Worm (Caenorhabditis elegans) whole organism, midembryonic: ENCODE measurements around the gene tbc-17.

Source experiments
- T22C8.4 ChIP-seq: fragments of 200-800 bp; sonication (Bioruptor generic); IDR thresholded peaks from 2 replicates; pipeline ENCODE4 v1.3.6; 2022; ENCODE audit warnings: missing genetic modification characterization, missing compliant biosample characterization
- cog-1 ChIP-seq: sonication (generic microtip); optimal IDR thresholded peaks from 2 replicates; lab custom pipeline; 2016; ENCODE audit warnings: missing genetic modification characterization, missing compliant biosample characterization
- flt-1 ChIP-seq: fragments of 200-800 bp; sonication (Bioruptor generic); IDR thresholded peaks from 2 replicates; pipeline ENCODE4 v1.3.6; 2022; ENCODE audit warnings: missing genetic modification characterization, missing compliant biosample characterization
- klf-2 ChIP-seq: fragments of 200-800 bp; sonication (Bioruptor generic); conservative IDR thresholded peaks from 2 replicates; pipeline ENCODE4 v1.3.6; 2022; ENCODE audit warnings: missing genetic modification reagents, missing genetic modification characterization, missing compliant biosample characterization
- med-1 ChIP-seq: sonication (generic microtip); optimal IDR thresholded peaks from 2 replicates; lab custom pipeline; 2017; ENCODE audit warnings: missing genetic modification characterization, mild to moderate bottlenecking, missing compliant biosample characterization, antibody characterized with exemption, missing genetic modification reagents; ENCODE audit not compliant: insufficient read depth
- ref-1 ChIP-seq: fragments of 200-800 bp; sonication (Bioruptor generic); conservative IDR thresholded peaks from 2 replicates; pipeline ENCODE4 v1.3.6; 2022; ENCODE audit warnings: missing genetic modification reagents, missing genetic modification characterization, missing compliant biosample characterization
- tab-1 ChIP-seq: fragments of 200-800 bp; sonication (Bioruptor generic); IDR thresholded peaks from 2 replicates; pipeline ENCODE4 v1.3.6; 2022; ENCODE audit warnings: missing genetic modification characterization, missing compliant biosample characterization
- ztf-23 ChIP-seq: fragments of 200-800 bp; sonication (Bioruptor generic); IDR thresholded peaks from 2 replicates; pipeline ENCODE4 v1.3.6; 2022; ENCODE audit warnings: missing genetic modification reagents, missing genetic modification characterization, missing compliant biosample characterization
- ztf-29 ChIP-seq: fragments of 200-800 bp; sonication (Bioruptor generic); IDR thresholded peaks from 2 replicates; pipeline ENCODE4 v1.3.6; 2022; ENCODE audit warnings: missing genetic modification reagents, missing genetic modification characterization, missing compliant biosample characterization

The tbc-17 gene

ce11 chrII:12756180-12756579 is 62.0 kb downstream of the tbc-17 start, which contains the start of the genes Y46G5A.7 and Y46G5A.8:
Gene Y46G5A.7, minus strand, starts transcription at chrII:12756332.
Gene Y46G5A.8, plus strand, starts transcription at chrII:12756338.
- peak; percentile 58; the same call in 1 of the 2 replicates for TF ChIP-seq T22C8.4 (GFP tag; lab: Robert Waterston, UW)
- TF ChIP-seq klf-2 (GFP tag; lab: Robert Waterston, UW) = no peak

ce11 chrII:12760497-12760896 is 66.3 kb downstream of the tbc-17 start, which contains the start of gene cnp-2:
Gene cnp-2, plus strand, starts transcription at chrII:12760797.
- TF ChIP-seq ref-1 (GFP tag; lab: Robert Waterston, UW) (no peak), tab-1 (no peak), ztf-23 (GFP tag; lab: Robert Waterston, UW) (no peak), T22C8.4 (GFP tag; lab: Robert Waterston, UW) (no peak), med-1 (no peak), ztf-29 (GFP tag; lab: Robert Waterston, UW) (no peak)

DNA sequence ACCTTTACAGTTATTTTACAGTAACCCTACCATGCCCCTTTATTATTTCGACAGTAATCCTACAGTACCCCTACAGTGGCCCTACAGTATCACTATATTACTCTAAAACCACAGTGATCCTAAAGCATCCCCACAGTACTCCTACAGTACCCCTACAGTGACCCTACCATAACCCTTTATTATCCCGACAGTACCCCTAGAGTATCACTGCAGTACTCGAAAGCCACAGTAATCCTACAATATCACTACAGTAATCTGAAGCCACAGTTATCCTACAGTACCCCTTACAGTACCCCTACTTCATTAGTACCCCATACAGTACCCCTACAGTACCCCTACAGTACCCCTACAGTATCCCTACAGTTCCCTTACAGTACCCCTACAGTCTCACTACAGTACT is 70.3 kb downstream of the tbc-17 start:
- no peak for TF ChIP-seq tab-1

DNA sequence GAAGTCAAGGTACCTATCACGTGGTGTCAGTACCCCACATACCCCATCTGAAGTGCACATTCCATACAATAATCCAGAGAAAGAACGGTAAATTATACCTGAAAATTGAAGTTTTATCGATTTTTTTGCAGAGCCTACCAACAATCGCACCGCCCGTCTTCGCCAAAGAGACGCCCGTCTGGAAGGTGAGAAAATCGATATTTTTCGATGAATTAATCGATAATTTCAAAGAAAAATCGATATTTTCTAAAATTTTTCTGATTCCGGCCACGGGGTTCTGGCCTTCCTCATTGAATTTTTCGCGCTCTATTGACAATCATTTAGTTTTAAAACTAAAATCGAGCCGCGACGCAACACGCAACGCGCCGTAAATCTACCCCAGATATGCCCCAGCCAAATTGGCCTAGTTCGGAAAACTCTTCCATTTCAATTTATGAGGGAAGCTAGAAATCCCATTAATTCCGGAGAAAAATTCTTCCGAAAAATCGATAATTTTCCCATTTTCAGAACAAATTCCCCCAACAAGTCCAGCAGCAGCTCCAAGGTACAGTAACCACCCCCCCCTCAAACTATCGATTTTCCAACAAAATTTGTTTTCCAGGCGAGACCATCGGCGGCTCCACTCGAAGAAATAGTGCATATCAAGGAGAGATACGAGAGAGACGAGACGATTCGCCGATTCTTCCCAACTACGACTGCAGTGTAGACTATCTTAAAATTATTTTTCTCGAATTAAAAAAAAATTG is 72.4 kb downstream of the tbc-17 start:
- TF ChIP-seq tab-1 = no peak
- TF ChIP-seq T22C8.4 (GFP tag; lab: Robert Waterston, UW) = peak; percentile 60

ce11 chrII:12767258-12767824 is 73.1 kb downstream of the tbc-17 start:
- TF ChIP-seq T22C8.4 (GFP tag; lab: Robert Waterston, UW) = no peak
- no peak for TF ChIP-seq ztf-23 (GFP tag; lab: Robert Waterston, UW)
- TF ChIP-seq tab-1 = no peak
- TF ChIP-seq med-1 = no peak
- TF ChIP-seq klf-2 (GFP tag; lab: Robert Waterston, UW) = no peak
- no peak for TF ChIP-seq ref-1 (GFP tag; lab: Robert Waterston, UW)
- TF ChIP-seq flt-1 (GFP tag; lab: Robert Waterston, UW) = no peak
- TF ChIP-seq cog-1 (tag; lab: Kevin White, UChicago) = no peak
- no peak for TF ChIP-seq ztf-29 (GFP tag; lab: Robert Waterston, UW)

DNA sequence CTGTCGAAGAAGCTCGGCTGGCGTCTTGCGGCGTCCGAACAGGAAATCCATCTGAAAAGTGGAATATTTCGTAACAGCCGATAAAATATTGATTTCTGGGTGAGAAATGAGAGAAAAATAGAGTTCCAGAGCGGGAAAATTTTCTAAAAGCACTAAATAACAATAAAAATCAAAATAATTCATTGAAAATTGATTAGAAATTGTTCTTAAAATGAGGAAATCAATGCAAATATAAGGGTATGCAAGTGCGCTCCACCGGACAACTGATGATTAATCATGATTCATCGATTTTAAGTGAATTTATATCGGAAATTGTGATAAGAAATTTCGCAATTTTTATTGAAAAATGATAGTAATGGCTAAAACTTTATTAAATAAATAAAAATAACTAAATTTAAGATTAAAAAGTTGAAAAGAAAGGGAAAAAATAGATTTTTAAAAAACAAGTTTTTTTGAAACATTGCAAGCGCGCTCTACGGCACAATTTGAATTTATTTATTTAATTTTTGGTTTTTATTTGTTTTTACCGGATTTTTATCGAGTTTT is 74.0 kb downstream of the tbc-17 start, which contains the start of the genes vps-2 and tiar-2:
TSS of gene vps-2 (minus strand) at position 51 of the 546 bp plus-strand sequence.
TSS of gene tiar-2 (plus strand) at position 520 of the 546 bp plus-strand sequence.
- TF ChIP-seq tab-1 (no peak), flt-1 (GFP tag; lab: Robert Waterston, UW) (no peak), cog-1 (tag; lab: Kevin White, UChicago) (no peak), ztf-23 (GFP tag; lab: Robert Waterston, UW) (no peak), T22C8.4 (GFP tag; lab: Robert Waterston, UW) (peak; percentile 52; the same call in 1 of the 2 replicates), ztf-29 (GFP tag; lab: Robert Waterston, UW) (no peak), med-1 (no peak)

ce11 chrII:12769947-12770346 is 75.7 kb downstream of the tbc-17 start:
- TF ChIP-seq klf-2 (GFP tag; lab: Robert Waterston, UW) (no peak), ztf-23 (GFP tag; lab: Robert Waterston, UW) (no peak), ztf-29 (GFP tag; lab: Robert Waterston, UW) (no peak), cog-1 (tag; lab: Kevin White, UChicago) (no peak), T22C8.4 (GFP tag; lab: Robert Waterston, UW) (no peak), med-1 (no peak), ref-1 (GFP tag; lab: Robert Waterston, UW) (no peak), flt-1 (GFP tag; lab: Robert Waterston, UW) (no peak), tab-1 (no peak)

ce11 chrII:12774402-12774801 is 80.2 kb downstream of the tbc-17 start, which contains the start of gene Y46G5A.14:
Gene Y46G5A.14, plus strand, starts transcription at chrII:12774702.
- TF ChIP-seq ztf-29 (GFP tag; lab: Robert Waterston, UW) (no peak), flt-1 (GFP tag; lab: Robert Waterston, UW) (no peak), ref-1 (GFP tag; lab: Robert Waterston, UW) (no peak)
